Worm (Caenorhabditis elegans): ENCODE measurements around the gene F22E5.9.

- TF ChIP-seq Y53F4B.3 (GFP tag; IDR thresholded peaks at IDR 0.05) (no peak), nhr-90 (tag; optimal IDR thresholded peaks at IDR 0.05) (no peak), ceh-27 (GFP tag; optimal IDR thresholded peaks at IDR 0.05) (no peak), zfh-2 (GFP tag; conservative IDR thresholded peaks at IDR 0.05) (no peak), unc-62 (GFP tag; optimal IDR thresholded peaks at IDR 0.05) (no peak), B0035.1 (tag; optimal IDR thresholded peaks at IDR 0.05) (no peak), dpl-1 (GFP tag; optimal IDR thresholded peaks at IDR 0.05) (no peak), sdz-38 (tag; optimal IDR thresholded peaks at IDR 0.05) (no peak), aptf-2 (GFP tag; conservative IDR thresholded peaks at IDR 0.05) (no peak), chd-7 (tag; optimal IDR thresholded peaks at IDR 0.05) (no peak), bed-1 (GFP tag; IDR thresholded peaks at IDR 0.05) (no peak), sptf-2 (GFP tag; optimal IDR thresholded peaks at IDR 0.05) (no peak), zim-3 (tag; optimal IDR thresholded peaks at IDR 0.05) (no peak), cebp-1 (GFP tag; IDR thresholded peaks at IDR 0.05) (no peak), cebp-1 (tag; optimal IDR thresholded peaks at IDR 0.05) (no peak)
Observed at ce11 chrII:2605319-2605718, 32.9 kb upstream of the F22E5.9 start, which contains the start of gene sri-77.
